Worm (Caenorhabditis elegans) whole organism, young adult: ENCODE results near the gene F56H9.9.

Experiments
- B0035.1 ChIP-seq: sonication (generic microtip); optimal IDR thresholded peaks from 2 replicates; lab custom pipeline; 2016; ENCODE audit warnings: missing genetic modification characterization, mild to moderate bottlenecking, missing compliant biosample characterization, missing genotype, missing genetic modification reagents
- F33H1.4 ChIP-seq: fragments of 200-800 bp; sonication (Bioruptor generic); IDR thresholded peaks from 2 replicates; pipeline ENCODE4 v1.3.6; 2022; ENCODE audit warnings: missing genetic modification reagents, missing genetic modification characterization, missing compliant biosample characterization
- F57C9.4 ChIP-seq: sonication (generic microtip); optimal IDR thresholded peaks from 2 replicates; lab custom pipeline; 2017; ENCODE audit warnings: mild to moderate bottlenecking, missing genetic modification characterization, missing compliant biosample characterization
- T07F8.4 ChIP-seq: sonication (generic microtip); optimal IDR thresholded peaks from 2 replicates; lab custom pipeline; 2016; ENCODE audit warnings: mild to moderate bottlenecking, missing genetic modification characterization, moderate library complexity, missing compliant biosample characterization
- Y53F4B.3 ChIP-seq: fragments of 200-800 bp; sonication (Bioruptor generic); IDR thresholded peaks from 2 replicates; pipeline ENCODE4 v1.3.6; 2022; ENCODE audit warnings: missing genetic modification reagents, missing genetic modification characterization, missing compliant biosample characterization
- Y53G8AR.9 ChIP-seq: fragments of 200-800 bp; sonication (Bioruptor generic); conservative IDR thresholded peaks from 2 replicates; pipeline ENCODE4 v1.3.6; 2022; ENCODE audit warnings: missing genetic modification reagents, missing genetic modification characterization, missing compliant biosample characterization
- Y79H2A.3 ChIP-seq: fragments of 200-800 bp; sonication (Bioruptor generic); conservative IDR thresholded peaks from 2 replicates; pipeline ENCODE4 v1.3.6; 2022; ENCODE audit warnings: missing genetic modification reagents, missing genetic modification characterization, missing compliant biosample characterization
- aptf-3 ChIP-seq: fragments of 200-800 bp; sonication (Bioruptor generic); IDR thresholded peaks from 2 replicates; pipeline ENCODE4 v1.3.6; 2022; ENCODE audit warnings: missing genetic modification characterization, missing compliant biosample characterization
- bed-1 ChIP-seq: fragments of 200-800 bp; sonication (Bioruptor generic); IDR thresholded peaks from 2 replicates; pipeline ENCODE4 v1.3.6; 2022; ENCODE audit warnings: missing genetic modification reagents, missing genetic modification characterization, missing compliant biosample characterization
- ccch-3 ChIP-seq: fragments of 200-800 bp; sonication (Bioruptor generic); optimal IDR thresholded peaks from 2 replicates; lab custom pipeline; 2018; ENCODE audit warnings: mild to moderate bottlenecking, missing genetic modification characterization, missing compliant biosample characterization
- chd-7 ChIP-seq: sonication (generic microtip); optimal IDR thresholded peaks from 2 replicates; lab custom pipeline; 2016; ENCODE audit warnings: mild to moderate bottlenecking, missing genetic modification characterization, moderate library complexity, missing compliant biosample characterization
- die-1 ChIP-seq: sonication (generic microtip); optimal IDR thresholded peaks from 2 replicates; lab custom pipeline; 2016; ENCODE audit warnings: missing genotype, mild to moderate bottlenecking, missing genetic modification characterization, missing compliant biosample characterization
- dpl-1 ChIP-seq: fragments of 150-350 bp; optimal IDR thresholded peaks from 2 replicates; lab custom pipeline; 2014; ENCODE audit warnings: missing biosample characterization, missing genetic modification reagents, missing genetic modification characterization
- egl-18 ChIP-seq: fragments of 200-800 bp; sonication (Bioruptor generic); IDR thresholded peaks from 2 replicates; pipeline ENCODE4 v1.3.6; 2022; ENCODE audit warnings: missing genetic modification reagents, missing genetic modification characterization, missing compliant biosample characterization
- egl-44 ChIP-seq: fragments of 200-800 bp; sonication (Bioruptor generic); IDR thresholded peaks from 2 replicates; pipeline ENCODE4 v1.3.6; 2022; ENCODE audit warnings: missing genetic modification reagents, missing genetic modification characterization, missing compliant biosample characterization
- him-1 ChIP-seq: sonication (generic microtip); optimal IDR thresholded peaks from 2 replicates; lab custom pipeline; 2016; ENCODE audit warnings: missing genotype, missing genetic modification reagents, missing genetic modification characterization, missing compliant biosample characterization
- hlh-12 ChIP-seq: sonication (generic microtip); optimal IDR thresholded peaks from 2 replicates; lab custom pipeline; 2016; ENCODE audit warnings: missing genetic modification characterization, missing compliant biosample characterization
- hrde-1 ChIP-seq: sonication (generic microtip); optimal IDR thresholded peaks from 2 replicates; lab custom pipeline; 2016; ENCODE audit warnings: missing genetic modification characterization, mild to moderate bottlenecking, missing compliant biosample characterization, moderate library complexity, missing genotype, missing genetic modification reagents, borderline replicate concordance
- let-607 ChIP-seq, 2 experiments: fragments of 200-800 bp in 1 of 2; sonication (Bioruptor generic) in 1 of 2; sonication (generic microtip) in 1 of 2; optimal IDR thresholded peaks; 2 replicates each; lab custom pipeline; 2016 to 2018; ENCODE audit warnings: mild to moderate bottlenecking in 2 of 2, missing compliant biosample characterization in 2 of 2, missing genetic modification characterization in 2 of 2, moderate library complexity in 2 of 2, missing genotype in 1 of 2
- lin-26 ChIP-seq: fragments of 200-800 bp; sonication (Bioruptor generic); IDR thresholded peaks from 2 replicates; pipeline ENCODE4 v1.3.6; 2022; ENCODE audit warnings: missing genetic modification reagents, missing genetic modification characterization, missing compliant biosample characterization
- madf-3 ChIP-seq: fragments of 200-800 bp; sonication (Bioruptor generic); IDR thresholded peaks from 2 replicates; pipeline ENCODE4 v1.3.6; 2022; ENCODE audit warnings: missing genetic modification reagents, missing genetic modification characterization, missing compliant biosample characterization
- madf-6 ChIP-seq: fragments of 200-800 bp; sonication (Bioruptor generic); IDR thresholded peaks from 2 replicates; pipeline ENCODE4 v1.3.6; 2022; ENCODE audit warnings: missing genetic modification reagents, missing genetic modification characterization, missing compliant biosample characterization
- mxl-1 ChIP-seq: sonication (generic microtip); optimal IDR thresholded peaks from 2 replicates; lab custom pipeline; 2016; ENCODE audit warnings: missing genetic modification characterization, missing compliant biosample characterization
- nfyb-1 ChIP-seq: fragments of 200-800 bp; sonication (Bioruptor generic); IDR thresholded peaks from 2 replicates; pipeline ENCODE4 v1.3.6; 2022; ENCODE audit warnings: missing genetic modification reagents, missing genetic modification characterization, missing compliant biosample characterization
- nhr-120 ChIP-seq: fragments of 200-800 bp; sonication (Bioruptor generic); IDR thresholded peaks from 2 replicates; pipeline ENCODE4 v1.3.6; 2022; ENCODE audit warnings: missing genetic modification characterization, missing compliant biosample characterization
- nhr-179 ChIP-seq: sonication (generic microtip); optimal IDR thresholded peaks from 2 replicates; lab custom pipeline; 2016; ENCODE audit warnings: mild to moderate bottlenecking, missing genetic modification characterization, missing compliant biosample characterization
- repo-1 ChIP-seq: sonication (generic microtip); optimal IDR thresholded peaks from 2 replicates; lab custom pipeline; 2017; ENCODE audit warnings: mild to moderate bottlenecking, missing genetic modification characterization, missing compliant biosample characterization
- rpc-1 ChIP-seq, 2 experiments: fragments of 150-350 bp in 1 of 2; sonication (generic microtip) in 1 of 2; optimal IDR thresholded peaks; 2 replicates each; lab custom pipeline; 2014 to 2018; ENCODE audit warnings: missing biosample characterization in 1 of 2, missing genetic modification characterization in 1 of 2, missing genetic modification reagents in 1 of 2, missing genotype in 1 of 2
- sea-2 ChIP-seq: fragments of 200-800 bp; sonication (Bioruptor generic); IDR thresholded peaks from 2 replicates; pipeline ENCODE4 v1.3.6; 2022; ENCODE audit warnings: missing genetic modification characterization, missing compliant biosample characterization
- snpc-3.4 ChIP-seq: sonication (generic microtip); optimal IDR thresholded peaks from 2 replicates; lab custom pipeline; 2017; ENCODE audit warnings: missing genetic modification characterization, mild to moderate bottlenecking, missing compliant biosample characterization, antibody characterized with exemption, moderate library complexity, missing genotype, missing genetic modification reagents
- tbx-9 ChIP-seq: sonication (generic microtip); optimal IDR thresholded peaks from 2 replicates; lab custom pipeline; 2016; ENCODE audit warnings: borderline replicate concordance, missing genetic modification characterization, inconsistent platforms, missing compliant biosample characterization
- unc-130 ChIP-seq: sonication (generic microtip); optimal IDR thresholded peaks from 2 replicates; lab custom pipeline; 2016; ENCODE audit warnings: missing genetic modification reagents, missing genetic modification characterization, missing compliant biosample characterization
- unc-62 ChIP-seq: fragments of 150-350 bp; optimal IDR thresholded peaks from 2 replicates; lab custom pipeline; 2014; ENCODE audit warnings: missing biosample characterization, missing genetic modification reagents, missing genetic modification characterization
- xnd-1 ChIP-seq: sonication (generic microtip); optimal IDR thresholded peaks from 2 replicates; lab custom pipeline; 2016; ENCODE audit warnings: missing genotype, missing genetic modification reagents, missing genetic modification characterization, missing compliant biosample characterization
- ztf-22 ChIP-seq: fragments of 200-800 bp; sonication (Bioruptor generic); optimal IDR thresholded peaks from 2 replicates; lab custom pipeline; 2018; ENCODE audit warnings: mild to moderate bottlenecking, missing genetic modification characterization, moderate library complexity, missing compliant biosample characterization
- ztf-26 ChIP-seq: sonication (generic microtip); optimal IDR thresholded peaks from 2 replicates; lab custom pipeline; 2017; ENCODE audit warnings: missing genetic modification characterization, missing compliant biosample characterization
- ztf-3 ChIP-seq: fragments of 200-800 bp; sonication (Bioruptor generic); optimal IDR thresholded peaks from 2 replicates; lab custom pipeline; 2018; ENCODE audit warnings: mild to moderate bottlenecking, missing genetic modification characterization, missing compliant biosample characterization

The F56H9.9 gene

ce11 chrV:12634050-12634449 lies 9.8 kb upstream of the F56H9.9 start:
- no peak for TF ChIP-seq ztf-3 (GFP tag; lab: Kevin White, UChicago)
- no peak for TF ChIP-seq T07F8.4 (tag; lab: Kevin White, UChicago)
- no peak for TF ChIP-seq sea-2
- no peak for TF ChIP-seq nfyb-1 (GFP tag; lab: Robert Waterston, UW)
- no peak for TF ChIP-seq him-1 (tag; lab: Kevin White, UChicago)
- TF ChIP-seq rpc-1 (optimal IDR thresholded peaks at IDR 0.05; lab: Kevin White, UChicago): no peak
- no peak for TF ChIP-seq rpc-1 (tag; optimal IDR thresholded peaks at IDR 0.05; lab: Kevin White, UChicago)
- TF ChIP-seq lin-26 (GFP tag; lab: Robert Waterston, UW): no peak
- no peak for TF ChIP-seq F33H1.4 (GFP tag; lab: Robert Waterston, UW)
- no peak for TF ChIP-seq nhr-179 (tag; lab: Kevin White, UChicago)
- TF ChIP-seq Y79H2A.3 (GFP tag; lab: Robert Waterston, UW): no peak
- TF ChIP-seq dpl-1 (GFP tag; lab: Kevin White, UChicago): no peak
- TF ChIP-seq B0035.1 (tag; lab: Kevin White, UChicago): no peak
- TF ChIP-seq tbx-9 (tag; lab: Kevin White, UChicago): no peak
- no peak for TF ChIP-seq F57C9.4 (tag; lab: Kevin White, UChicago)
- no peak for TF ChIP-seq ztf-22

DNA sequence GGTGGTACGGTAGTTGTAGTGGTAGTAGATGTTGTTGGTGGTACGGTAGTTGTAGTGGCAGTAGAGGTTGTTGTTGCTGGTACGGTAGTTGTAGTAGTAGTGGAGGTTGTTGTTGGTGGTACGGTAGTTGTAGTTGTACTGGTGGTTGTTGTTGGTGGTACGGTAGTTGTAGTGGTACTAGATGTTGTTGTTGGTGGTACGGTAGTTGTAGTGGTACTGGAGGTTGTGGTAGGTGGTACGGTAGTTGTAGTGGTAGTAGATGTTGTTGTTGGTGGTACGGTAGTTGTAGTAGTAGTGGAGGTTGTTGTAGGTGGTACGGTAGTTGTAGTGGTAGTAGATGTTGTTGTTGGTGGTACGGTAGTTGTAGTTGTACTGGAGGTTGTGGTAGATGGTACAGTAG lies 8.8 kb upstream of the F56H9.9 start:
- TF ChIP-seq bed-1 (GFP tag; lab: Robert Waterston, UW) (0 out of 2 replicates have a peak, but pooled peaks have one; percentile 16), ccch-3 (GFP tag; lab: Kevin White, UChicago) (no peak)

- TF ChIP-seq xnd-1 (tag; lab: Kevin White, UChicago) (no peak), madf-6 (GFP tag; lab: Robert Waterston, UW) (no peak), chd-7 (tag; lab: Kevin White, UChicago) (no peak), ccch-3 (GFP tag; lab: Kevin White, UChicago) (no peak), madf-3 (GFP tag; lab: Robert Waterston, UW) (no peak), repo-1 (tag; lab: Kevin White, UChicago) (no peak), Y53F4B.3 (GFP tag; lab: Robert Waterston, UW) (no peak), egl-44 (GFP tag; lab: Robert Waterston, UW) (no peak)
These were observed 7.8 kb upstream of the F56H9.9 start, which contains the start of gene srx-113 for ce11 chrV:12632048-12632447. TSS of gene srx-113 (minus strand) at chrV:12632148.

DNA sequence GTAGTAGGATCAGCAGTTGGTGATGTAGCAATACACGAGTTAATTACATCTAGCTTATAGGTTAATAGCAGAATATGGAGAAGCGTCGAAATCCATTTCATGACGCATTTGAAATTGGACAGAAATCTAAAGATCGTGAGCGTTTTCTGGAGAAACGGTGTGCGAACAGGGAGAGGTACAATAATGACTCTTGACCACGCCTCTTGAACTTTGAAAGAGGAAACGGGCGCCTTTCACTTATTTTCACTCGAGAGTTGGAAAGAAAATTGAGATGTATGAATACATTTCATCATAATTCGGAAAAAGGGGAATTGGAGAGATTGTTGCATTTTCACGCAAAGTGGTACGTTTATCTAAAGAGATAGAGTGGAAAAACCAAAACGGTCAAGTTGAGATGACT lies 5.5 kb upstream of the F56H9.9 start, which contains the start of gene F56H9.6:
Gene F56H9.6, minus strand, starts transcription at position 101 of the 400 bp plus-strand sequence.
- no peak for TF ChIP-seq egl-18 (GFP tag; lab: Robert Waterston, UW)
- no peak for TF ChIP-seq unc-130 (GFP tag; lab: Kevin White, UChicago)
- TF ChIP-seq ztf-26: no peak
- TF ChIP-seq nhr-120 (GFP tag; lab: Robert Waterston, UW): 0 out of 2 replicates have a peak, but pooled peaks have one; percentile 12
- no peak for TF ChIP-seq unc-62 (GFP tag; lab: Kevin White, UChicago)

- TF ChIP-seq sea-2: no peak
- no peak for TF ChIP-seq hrde-1 (tag; lab: Kevin White, UChicago)
- TF ChIP-seq hlh-12 (tag; lab: Kevin White, UChicago): no peak
- TF ChIP-seq snpc-3.4 (tag; lab: Kevin White, UChicago): no peak
- no peak for TF ChIP-seq nfyb-1 (GFP tag; lab: Robert Waterston, UW)
- TF ChIP-seq let-607 (tag; optimal IDR thresholded peaks at IDR 0.05; lab: Kevin White, UChicago): no peak
- TF ChIP-seq Y53G8AR.9 (GFP tag; lab: Robert Waterston, UW): no peak
- no peak for TF ChIP-seq aptf-3 (GFP tag; lab: Robert Waterston, UW)
- no peak for TF ChIP-seq die-1
- TF ChIP-seq mxl-1 (tag; lab: Kevin White, UChicago): no peak
These were observed 12.2 kb downstream of the F56H9.9 start, which contains the start of gene cyc-2.2 for ce11 chrV:12612118-12612517. TSS of gene cyc-2.2 (minus strand) at chrV:12612218.
